Worm (Caenorhabditis elegans) whole organism, L1 larva: Measurements from ENCODE around the gene lec-1.

Source experiments
- C16A3.4 ChIP-seq: fragments of 150-350 bp; optimal IDR thresholded peaks from 2 replicates; lab custom pipeline; 2014; ENCODE audit warnings: missing biosample characterization, missing genetic modification characterization
- F16B12.6 ChIP-seq: fragments of 150-350 bp; optimal IDR thresholded peaks from 2 replicates; lab custom pipeline; 2014; ENCODE audit warnings: missing biosample characterization, missing genetic modification characterization
- aly-2 ChIP-seq: fragments of 150-350 bp; optimal IDR thresholded peaks from 2 replicates; lab custom pipeline; 2014; ENCODE audit warnings: missing biosample characterization, missing genetic modification characterization
- ceh-88 ChIP-seq: fragments of 200-800 bp; sonication (Bioruptor generic); IDR thresholded peaks from 2 replicates; pipeline ENCODE4 v1.3.6; 2022; ENCODE audit warnings: missing genetic modification characterization, missing compliant biosample characterization
- ceh-90 ChIP-seq: sonication (generic microtip); optimal IDR thresholded peaks from 2 replicates; lab custom pipeline; 2016; ENCODE audit warnings: missing genetic modification characterization, missing compliant biosample characterization
- ces-1 ChIP-seq: fragments of 150-350 bp; optimal IDR thresholded peaks from 2 replicates; lab custom pipeline; 2014; ENCODE audit warnings: missing biosample characterization, missing genetic modification reagents, missing genetic modification characterization
- dpl-1 ChIP-seq, 3 experiments: fragments of 150-350 bp in 2 of 3; sonication (generic microtip) in 1 of 3; optimal IDR thresholded peaks; 2 replicates each; lab custom pipeline; 2014 to 2017; ENCODE audit warnings: missing biosample characterization in 3 of 3, missing genetic modification characterization in 3 of 3, missing genetic modification reagents in 3 of 3
- efl-1 ChIP-seq, 4 experiments: fragments of 150-350 bp; optimal IDR thresholded peaks in 3 of 4; peaks in 1 of 4; 1 replicate in 1 of 4; 2 replicates in 3 of 4; lab custom pipeline; 2014; ENCODE audit warnings: missing biosample characterization in 2 of 4, missing genetic modification characterization in 2 of 4, missing genetic modification reagents in 2 of 4
- egl-13 ChIP-seq: sonication (generic microtip); optimal IDR thresholded peaks from 2 replicates; lab custom pipeline; 2016; ENCODE audit warnings: missing genotype, missing genetic modification reagents, missing genetic modification characterization, missing compliant biosample characterization
- elt-2 ChIP-seq: sonication (generic microtip); optimal IDR thresholded peaks from 2 replicates; lab custom pipeline; 2016; ENCODE audit warnings: missing genetic modification characterization, mild to moderate bottlenecking, inconsistent platforms, missing compliant biosample characterization, missing genetic modification reagents
- fkh-4 ChIP-seq: sonication (generic microtip); optimal IDR thresholded peaks from 2 replicates; lab custom pipeline; 2016; ENCODE audit warnings: missing compliant biosample characterization, missing genetic modification characterization, borderline replicate concordance
- fkh-8 ChIP-seq: sonication (generic microtip); optimal IDR thresholded peaks from 2 replicates; lab custom pipeline; 2016; ENCODE audit warnings: mild to moderate bottlenecking, missing genetic modification characterization, missing compliant biosample characterization
- grh-1 ChIP-seq: fragments of 200-800 bp; sonication (Bioruptor generic); IDR thresholded peaks from 2 replicates; pipeline ENCODE4 v1.3.6; 2022; ENCODE audit warnings: missing genetic modification reagents, missing genetic modification characterization, missing compliant biosample characterization
- hlh-17 ChIP-seq: fragments of 200-800 bp; sonication (Bioruptor generic); optimal IDR thresholded peaks from 2 replicates; lab custom pipeline; 2018; ENCODE audit warnings: missing genetic modification characterization, mild to moderate bottlenecking, missing compliant biosample characterization, moderate library complexity, borderline replicate concordance
- hlh-4 ChIP-seq: sonication (generic microtip); optimal IDR thresholded peaks from 2 replicates; lab custom pipeline; 2016; ENCODE audit warnings: mild to moderate bottlenecking, missing genetic modification characterization, missing compliant biosample characterization
- hpl-2 ChIP-seq: fragments of 150-350 bp; optimal IDR thresholded peaks from 2 replicates; lab custom pipeline; 2014; ENCODE audit warnings: missing biosample characterization, missing genetic modification reagents, missing genetic modification characterization
- irx-1 ChIP-seq: sonication (generic microtip); optimal IDR thresholded peaks from 2 replicates; lab custom pipeline; 2016; ENCODE audit warnings: missing genetic modification characterization, missing compliant biosample characterization
- lin-13 ChIP-seq: fragments of 150-350 bp; optimal IDR thresholded peaks from 2 replicates; lab custom pipeline; 2014; ENCODE audit warnings: missing biosample characterization, missing genetic modification reagents, missing genetic modification characterization
- lin-15B ChIP-seq: fragments of 150-350 bp; sonication (generic microtip); optimal IDR thresholded peaks from 3 replicates; lab custom pipeline; 2014; ENCODE audit warnings: missing biosample characterization, missing genetic modification characterization
- lin-35 ChIP-seq, 2 experiments: fragments of 150-350 bp; optimal IDR thresholded peaks; 2 replicates each; lab custom pipeline; 2014; ENCODE audit warnings: missing biosample characterization in 2 of 2, missing genetic modification characterization in 2 of 2, missing genetic modification reagents in 2 of 2
- lsy-2 ChIP-seq, 2 experiments: fragments of 150-350 bp; optimal IDR thresholded peaks; 2 replicates each; lab custom pipeline; 2014; ENCODE audit warnings: missing biosample characterization in 2 of 2, missing genetic modification characterization in 2 of 2
- mab-9 ChIP-seq: fragments of 200-800 bp; sonication (Bioruptor generic); IDR thresholded peaks from 2 replicates; pipeline ENCODE4 v1.3.6; 2022; ENCODE audit warnings: missing genetic modification reagents, missing genetic modification characterization, missing compliant biosample characterization
- mdl-1 ChIP-seq, 2 experiments: fragments of 150-350 bp; optimal IDR thresholded peaks; 2 replicates each; lab custom pipeline; 2014 to 2017; ENCODE audit warnings: missing biosample characterization in 2 of 2, missing genetic modification characterization in 2 of 2, inconsistent platforms in 1 of 2
- nhr-11 ChIP-seq: fragments of 150-350 bp; optimal IDR thresholded peaks from 2 replicates; lab custom pipeline; 2014; ENCODE audit warnings: missing biosample characterization, missing genetic modification characterization
- nhr-12 ChIP-seq: sonication (generic microtip); optimal IDR thresholded peaks from 2 replicates; lab custom pipeline; 2017; ENCODE audit warnings: missing biosample characterization, missing genetic modification characterization
- nhr-20 ChIP-seq: sonication (generic microtip); optimal IDR thresholded peaks from 2 replicates; lab custom pipeline; 2016; ENCODE audit warnings: mild to moderate bottlenecking, missing genetic modification characterization, missing compliant biosample characterization
- nhr-237 ChIP-seq: fragments of 150-350 bp; optimal IDR thresholded peaks from 2 replicates; lab custom pipeline; 2014; ENCODE audit warnings: missing biosample characterization, missing genetic modification characterization
- nhr-71 ChIP-seq: sonication (generic microtip); optimal IDR thresholded peaks from 2 replicates; lab custom pipeline; 2016; ENCODE audit warnings: mild to moderate bottlenecking, missing genetic modification characterization, moderate library complexity, missing compliant biosample characterization
- nhr-77 ChIP-seq: fragments of 150-350 bp; optimal IDR thresholded peaks from 2 replicates; lab custom pipeline; 2014; ENCODE audit warnings: missing biosample characterization, missing genetic modification characterization
- nhr-85 ChIP-seq: sonication (generic microtip); peaks from one replicate; lab custom pipeline; 2016; ENCODE audit warnings: missing genetic modification characterization, inconsistent platforms, missing compliant biosample characterization
- nhr-90 ChIP-seq: sonication (generic microtip); optimal IDR thresholded peaks from 2 replicates; lab custom pipeline; 2016; ENCODE audit warnings: mild to moderate bottlenecking, missing genetic modification characterization, missing compliant biosample characterization; ENCODE audit not compliant: poor library complexity
- pag-3 ChIP-seq: sonication (generic microtip); optimal IDR thresholded peaks from 2 replicates; lab custom pipeline; 2017; ENCODE audit warnings: missing genetic modification characterization, mild to moderate bottlenecking, missing compliant biosample characterization, antibody characterized with exemption, borderline replicate concordance; ENCODE audit not compliant: insufficient read depth
- pqm-1 ChIP-seq: sonication (generic microtip); optimal IDR thresholded peaks from 3 replicates; lab custom pipeline; 2017; ENCODE audit warnings: missing biosample characterization, missing genetic modification characterization
- skn-1 ChIP-seq: fragments of 150-350 bp; optimal IDR thresholded peaks from 2 replicates; lab custom pipeline; 2014; ENCODE audit warnings: missing biosample characterization, missing genetic modification characterization
- snpc-4 ChIP-seq: fragments of 150-350 bp; optimal IDR thresholded peaks from 2 replicates; lab custom pipeline; 2014; ENCODE audit warnings: missing biosample characterization, missing genetic modification characterization
- snu-23 ChIP-seq: sonication (generic microtip); optimal IDR thresholded peaks from 2 replicates; lab custom pipeline; 2016; ENCODE audit warnings: missing genetic modification characterization, missing compliant biosample characterization
- sox-4 ChIP-seq: sonication (generic microtip); optimal IDR thresholded peaks from 2 replicates; lab custom pipeline; 2016; ENCODE audit warnings: missing genetic modification characterization, missing compliant biosample characterization
- sptf-1 ChIP-seq: fragments of 150-350 bp; optimal IDR thresholded peaks from 2 replicates; lab custom pipeline; 2014; ENCODE audit warnings: missing biosample characterization, missing genetic modification characterization
- sup-37 ChIP-seq: fragments of 200-800 bp; sonication (Bioruptor generic); optimal IDR thresholded peaks from 2 replicates; lab custom pipeline; 2018; ENCODE audit warnings: mild to moderate bottlenecking, missing genetic modification characterization, missing compliant biosample characterization
- swsn-7 ChIP-seq: sonication (generic microtip); optimal IDR thresholded peaks from 2 replicates; lab custom pipeline; 2016; ENCODE audit warnings: missing genetic modification characterization, missing compliant biosample characterization
- tbx-2 ChIP-seq: sonication (generic microtip); optimal IDR thresholded peaks from 2 replicates; lab custom pipeline; 2016; ENCODE audit warnings: missing genetic modification characterization, missing compliant biosample characterization
- unc-130 ChIP-seq: fragments of 150-350 bp; optimal IDR thresholded peaks from 2 replicates; lab custom pipeline; 2017; ENCODE audit warnings: missing biosample characterization, missing genetic modification characterization, inconsistent platforms
- unc-62 ChIP-seq: fragments of 150-350 bp; optimal IDR thresholded peaks from 2 replicates; lab custom pipeline; 2014; ENCODE audit warnings: missing biosample characterization, missing genetic modification reagents, missing genetic modification characterization
- zag-1 ChIP-seq: fragments of 150-350 bp; optimal IDR thresholded peaks from 2 replicates; lab custom pipeline; 2014; ENCODE audit warnings: missing biosample characterization, missing genetic modification characterization
- zip-4 ChIP-seq: fragments of 200-800 bp; sonication (Bioruptor generic); optimal IDR thresholded peaks from 2 replicates; lab custom pipeline; 2018; ENCODE audit warnings: mild to moderate bottlenecking, missing genetic modification characterization, moderate library complexity, missing compliant biosample characterization

Gene lec-1

DNA sequence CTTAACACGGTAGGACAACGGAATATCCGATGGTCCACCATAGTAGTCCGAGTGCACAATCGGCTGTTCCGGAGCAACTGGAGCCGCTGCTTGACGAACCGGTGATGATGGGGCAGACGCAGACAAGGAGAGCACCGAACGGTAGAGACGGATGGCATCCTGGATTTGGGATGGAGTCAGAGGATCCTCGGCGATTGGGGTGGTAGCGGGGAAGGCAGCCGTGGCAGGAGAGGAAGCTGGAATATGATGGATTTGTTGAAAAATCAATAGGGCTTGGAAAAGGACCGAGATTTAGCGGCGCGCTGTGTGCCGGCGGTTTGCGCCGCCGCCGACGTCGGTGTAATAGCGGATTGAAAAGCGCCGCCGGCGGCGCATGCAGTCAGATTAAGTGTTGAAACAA, 42.9 kb upstream of the lec-1 start:
- TF ChIP-seq snu-23 (GFP tag; lab: Kevin White, UChicago) (no peak), fkh-8 (no peak), ces-1 (GFP tag; lab: Kevin White, UChicago) (no peak), irx-1 (tag; lab: Kevin White, UChicago) (no peak), ceh-90 (tag; lab: Kevin White, UChicago) (no peak), lin-13 (GFP tag; lab: Kevin White, UChicago) (no peak), nhr-237 (tag; lab: Kevin White, UChicago) (no peak), nhr-71 (tag; lab: Kevin White, UChicago) (no peak), lsy-2 (tag; optimal IDR thresholded peaks at IDR 0.05; lab: Kevin White, UChicago) (no peak), sup-37 (no peak), fkh-4 (tag; lab: Kevin White, UChicago) (no peak), unc-62 (no peak), lin-15B (tag; lab: Kevin White, UChicago) (no peak), hlh-4 (no peak), zag-1 (no peak), elt-2 (tag; lab: Kevin White, UChicago) (no peak), sox-4 (tag; lab: Kevin White, UChicago) (no peak), mab-9 (no peak), lin-35 (GFP tag; optimal IDR thresholded peaks at IDR 0.05; lab: Kevin White, UChicago) (no peak)

DNA sequence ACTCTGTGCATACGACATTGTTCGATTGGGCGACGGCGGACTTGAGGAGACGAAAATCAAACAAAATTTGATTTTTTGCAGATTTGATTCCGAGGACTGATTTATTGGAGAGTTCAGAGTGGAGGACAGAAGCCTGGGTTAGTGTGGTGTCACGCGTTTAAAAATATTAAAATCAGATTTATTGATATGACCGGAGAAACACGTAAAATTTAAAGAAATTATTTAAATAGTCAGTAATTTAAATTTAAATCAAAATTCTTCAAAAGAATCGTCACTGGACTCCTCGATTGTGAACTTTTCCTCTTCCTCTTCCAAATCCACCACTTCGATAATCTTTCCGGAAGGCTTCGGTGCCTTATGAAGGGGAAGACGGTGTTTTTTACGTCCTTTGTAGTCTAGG, 42.0 kb upstream of the lec-1 start, which contains the start of gene spe-18:
Gene spe-18 (minus strand): TSS at position 101 of the 400 bp plus-strand sequence.
- TF ChIP-seq efl-1 (optimal IDR thresholded peaks at IDR 0.05; lab: Kevin White, UChicago) (no peak), efl-1 (GFP tag; optimal IDR thresholded peaks at IDR 0.05 in 1 of 2; lab: Kevin White, UChicago) (peak in 1 of 2 experiments; percentile 46), C16A3.4 (tag; lab: Kevin White, UChicago) (no peak), pag-3 (tag; lab: Kevin White, UChicago) (no peak), dpl-1 (GFP tag; optimal IDR thresholded peaks at IDR 0.05; lab: Kevin White, UChicago) (no peak)

DNA sequence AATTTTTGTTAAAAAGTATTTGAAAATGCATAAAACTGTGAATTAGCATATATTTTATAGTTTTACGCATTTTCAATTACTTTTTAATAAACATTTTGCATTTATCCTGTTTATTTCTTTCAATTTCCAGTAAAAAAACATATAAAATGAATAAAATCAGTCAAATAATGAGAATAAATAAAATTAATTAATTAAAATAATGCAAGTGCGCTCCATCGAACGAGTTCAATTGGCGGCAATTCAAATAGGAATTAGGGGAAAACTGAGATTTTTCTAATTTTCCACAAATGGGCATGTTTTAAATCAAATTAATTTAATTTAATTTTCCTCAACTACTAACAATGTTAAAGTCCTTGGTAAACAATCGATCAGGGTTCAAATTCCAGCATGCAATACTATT, 39.3 kb upstream of the lec-1 start:
- TF ChIP-seq skn-1 (tag; lab: Kevin White, UChicago) (no peak), pqm-1 (tag; lab: Kevin White, UChicago) (no peak), efl-1 (optimal IDR thresholded peaks at IDR 0.05; lab: Kevin White, UChicago) (no peak), efl-1 (GFP tag; optimal IDR thresholded peaks at IDR 0.05 in 1 of 2; lab: Kevin White, UChicago) (peak in 1 of 2 experiments; percentile 4), dpl-1 (GFP tag; optimal IDR thresholded peaks at IDR 0.05; lab: Kevin White, UChicago) (peak in 1 of 3 experiments; percentile 15)

DNA sequence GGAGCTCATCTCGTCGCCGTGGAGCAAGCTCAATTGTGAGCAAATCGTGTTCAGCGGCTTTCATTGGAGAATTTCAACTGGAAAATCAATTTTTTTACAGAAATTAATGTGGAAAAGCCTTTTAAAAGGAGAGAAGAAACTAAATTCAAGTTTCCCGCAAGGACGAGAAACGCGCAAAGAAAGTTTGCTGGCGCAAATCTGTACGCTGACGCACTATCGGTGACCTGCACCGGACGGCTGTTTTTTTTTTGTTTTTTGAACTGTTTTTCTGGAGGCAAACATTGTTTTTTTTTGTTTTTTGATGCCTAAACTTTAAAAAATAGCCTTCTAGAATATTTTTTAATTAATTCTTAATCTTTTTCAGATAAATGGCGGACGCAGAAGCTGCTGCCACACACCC, 38.4 kb upstream of the lec-1 start, which contains the start of the genes hpr-17 and F32A11.1:
Gene hpr-17 (minus strand): TSS at position 77 of the 400 bp plus-strand sequence.
Gene F32A11.1 (plus strand): TSS at position 359 of the 400 bp plus-strand sequence.
- TF ChIP-seq nhr-71 (tag; lab: Kevin White, UChicago) (peak; percentile 92), ceh-90 (tag; lab: Kevin White, UChicago) (peak; percentile 51), pqm-1 (tag; lab: Kevin White, UChicago) (no peak), fkh-8 (peak; percentile 78), skn-1 (tag; lab: Kevin White, UChicago) (peak; percentile 91), hlh-17 (GFP tag; lab: Kevin White, UChicago) (no peak), zip-4 (GFP tag; lab: Kevin White, UChicago) (peak; percentile 61), mdl-1 (tag; optimal IDR thresholded peaks at IDR 0.05; lab: Kevin White, UChicago) (peak in 1 of 2 experiments; percentile 74), grh-1 (GFP tag; lab: Robert Waterston, UW) (peak; percentile 90), hpl-2 (GFP tag; lab: Kevin White, UChicago) (no peak), nhr-77 (peak; percentile 67), F16B12.6 (tag; lab: Kevin White, UChicago) (peak; percentile 74), irx-1 (tag; lab: Kevin White, UChicago) (peak; percentile 89), fkh-4 (tag; lab: Kevin White, UChicago) (no peak), snpc-4 (tag; lab: Kevin White, UChicago) (peak; percentile 90), swsn-7 (tag; lab: Kevin White, UChicago) (peak; percentile 84), ces-1 (GFP tag; lab: Kevin White, UChicago) (no peak), nhr-11 (tag; lab: Kevin White, UChicago) (peak; percentile 74), egl-13 (tag; lab: Kevin White, UChicago) (peak; percentile 49), unc-130 (peak; percentile 78), sptf-1 (tag; lab: Kevin White, UChicago) (no peak), ceh-88 (peak; percentile 36; the same call in 1 of the 2 replicates), nhr-20 (tag; lab: Kevin White, UChicago) (peak; percentile 87), dpl-1 (GFP tag; optimal IDR thresholded peaks at IDR 0.05; lab: Kevin White, UChicago) (peak; percentile 99), nhr-85 (peak; percentile 90), aly-2 (peak; percentile 79), tbx-2 (tag; lab: Kevin White, UChicago) (peak; percentile 88), nhr-12 (tag; lab: Kevin White, UChicago) (no peak), nhr-90 (tag; lab: Kevin White, UChicago) (peak; percentile 88)
